Worm (Caenorhabditis elegans): Measurements from ENCODE around the gene Y54G9A.5.

Gene Y54G9A.5

ce11 chrII:13717393-13718367, 5.1 kb upstream of the Y54G9A.5 start:
- TF ChIP-seq ceh-28 (tag; optimal IDR thresholded peaks at IDR 0.05) (peak; percentile 95), jun-1 (tag; optimal IDR thresholded peaks at IDR 0.05) (no peak)

ce11 chrII:13720650-13721049, 2.2 kb upstream of the Y54G9A.5 start:
- no peak for TF ChIP-seq snpc-4 (tag; optimal IDR thresholded peaks at IDR 0.05)
- TF ChIP-seq aly-2 (tag; optimal IDR thresholded peaks at IDR 0.05) = no peak
- no peak for TF ChIP-seq mml-1 (tag; optimal IDR thresholded peaks at IDR 0.05)
- no peak for TF ChIP-seq nhr-76 (tag; optimal IDR thresholded peaks at IDR 0.05)

ce11 chrII:13721218-13721617, 1.6 kb upstream of the Y54G9A.5 start, which contains the start of gene sre-46:
Gene sre-46, minus strand, starts transcription at chrII:13721318.
- TF ChIP-seq snpc-4 (tag; optimal IDR thresholded peaks at IDR 0.05) = no peak
- no peak for TF ChIP-seq ceh-9 (tag; optimal IDR thresholded peaks at IDR 0.05)
- no peak for TF ChIP-seq lsy-12 (tag; optimal IDR thresholded peaks at IDR 0.05)
- no peak for TF ChIP-seq ama-1 (optimal IDR thresholded peaks at IDR 0.05)
- TF ChIP-seq nhr-77 (tag; optimal IDR thresholded peaks at IDR 0.05) = no peak
- no peak for TF ChIP-seq mdl-1 (tag; optimal IDR thresholded peaks at IDR 0.05)
- no peak for TF ChIP-seq elt-3 (tag; optimal IDR thresholded peaks at IDR 0.05)
- no peak for TF ChIP-seq nhr-43 (tag; optimal IDR thresholded peaks at IDR 0.05; ENCODE audit: poor library complexity, severe bottlenecking)
- no peak for TF ChIP-seq nfya-1 (tag; optimal IDR thresholded peaks at IDR 0.05; ENCODE audit: insufficient read depth)
- no peak for TF ChIP-seq pha-4 (tag; optimal IDR thresholded peaks at IDR 0.05)
- no peak for TF ChIP-seq egl-27 (tag; optimal IDR thresholded peaks at IDR 0.05)
- no peak for TF ChIP-seq nhr-25 (tag; optimal IDR thresholded peaks at IDR 0.05)
- no peak for TF ChIP-seq lin-39 (tag; optimal IDR thresholded peaks at IDR 0.05)
- TF ChIP-seq ceh-16 (tag; optimal IDR thresholded peaks at IDR 0.05) = no peak
- TF ChIP-seq zag-1 (tag; optimal IDR thresholded peaks at IDR 0.05) = no peak
- no peak for TF ChIP-seq fkh-10 (GFP tag; optimal IDR thresholded peaks at IDR 0.05)
- TF ChIP-seq nhr-28 (tag; optimal IDR thresholded peaks at IDR 0.05) = no peak

ce11 chrII:13723754-13724153, 947 bp downstream of the Y54G9A.5 start:
- no peak for TF ChIP-seq nfya-1 (tag; optimal IDR thresholded peaks at IDR 0.05; ENCODE audit: insufficient read depth)
- no peak for TF ChIP-seq zag-1 (tag; optimal IDR thresholded peaks at IDR 0.05)
- TF ChIP-seq ZK546.5 (tag; optimal IDR thresholded peaks at IDR 0.05) = no peak
- TF ChIP-seq R02D3.7 (tag; optimal IDR thresholded peaks at IDR 0.05) = no peak
- TF ChIP-seq fos-1 (tag; optimal IDR thresholded peaks at IDR 0.05) = no peak
- no peak for TF ChIP-seq snpc-4 (tag; optimal IDR thresholded peaks at IDR 0.05)
- no peak for TF ChIP-seq sea-2 (GFP tag; optimal IDR thresholded peaks at IDR 0.05)
- TF ChIP-seq eor-1 (tag; optimal IDR thresholded peaks at IDR 0.05) = no peak
- TF ChIP-seq ztf-11 (tag; optimal IDR thresholded peaks at IDR 0.05) = no peak
- no peak for TF ChIP-seq fkh-10 (GFP tag; optimal IDR thresholded peaks at IDR 0.05)
- no peak for TF ChIP-seq nhr-23 (tag; optimal IDR thresholded peaks at IDR 0.05)
- no peak for TF ChIP-seq ceh-9 (tag; optimal IDR thresholded peaks at IDR 0.05)
- TF ChIP-seq daf-12 (tag; optimal IDR thresholded peaks at IDR 0.05) = no peak
- TF ChIP-seq mml-1 (tag; optimal IDR thresholded peaks at IDR 0.05) = no peak
- no peak for TF ChIP-seq ceh-16 (tag; optimal IDR thresholded peaks at IDR 0.05)
- TF ChIP-seq nhr-11 (tag; optimal IDR thresholded peaks at IDR 0.05) = no peak
- TF ChIP-seq egl-27 (tag; optimal IDR thresholded peaks at IDR 0.05) = no peak
- TF ChIP-seq fkh-2 (tag; optimal IDR thresholded peaks at IDR 0.05) = no peak
- no peak for TF ChIP-seq ceh-28 (tag; optimal IDR thresholded peaks at IDR 0.05)

- TF ChIP-seq ztf-11 (tag; optimal IDR thresholded peaks at IDR 0.05) = no peak
- TF ChIP-seq pha-4 (tag; optimal IDR thresholded peaks at IDR 0.05) = peak; percentile 42
- TF ChIP-seq fkh-2 (tag; optimal IDR thresholded peaks at IDR 0.05) = no peak
- peak; percentile 33 for TF ChIP-seq lin-15B (tag; optimal IDR thresholded peaks at IDR 0.05)
- peak; percentile 36 for TF ChIP-seq nfya-1 (tag; optimal IDR thresholded peaks at IDR 0.05; ENCODE audit: insufficient read depth)
- TF ChIP-seq hmg-11 (tag; optimal IDR thresholded peaks at IDR 0.05) = peak; percentile 65
Measured at ce11 chrII:13725793-13726192, 3.0 kb downstream of the Y54G9A.5 start, which contains the start of the genes Y54G9A.7 and bub-3. Gene Y54G9A.7, minus strand, starts transcription at chrII:13725799. Gene bub-3, plus strand, starts transcription at chrII:13726062.

Measured in whole organism, L3 larva.